Fruit fly (Drosophila melanogaster): ENCODE results near the gene PH4alphaMP.

dm6 chr3R:30476367-30476766 is 19.6 kb downstream of the PH4alphaMP start, which contains the start of gene spdo:
- TF ChIP-seq CG8478 (optimal IDR thresholded peaks at IDR 0.05) (no peak), EcR (GFP tag; optimal IDR thresholded peaks at IDR 0.05) (no peak), pan (optimal IDR thresholded peaks at IDR 0.05) (no peak), usp (GFP tag; optimal IDR thresholded peaks at IDR 0.05) (no peak), Dll (optimal IDR thresholded peaks at IDR 0.05) (no peak)

Measured in whole organism.